Fruit fly (Drosophila melanogaster): ENCODE data around the gene CG5111.

The CG5111 gene

dm6 chr3R:25518584-25518983, 12.5 kb downstream of the CG5111 start:
- TF ChIP-seq Blimp-1 (GFP tag; optimal IDR thresholded peaks at IDR 0.05) (peak; percentile 75), achi (GFP tag; optimal IDR thresholded peaks at IDR 0.05) (no peak), ss (GFP tag; optimal IDR thresholded peaks at IDR 0.05) (no peak)

- TF ChIP-seq CG11762 (GFP tag; optimal IDR thresholded peaks at IDR 0.05; ENCODE audit: insufficient read depth) (no peak), CG32006 (GFP tag; optimal IDR thresholded peaks at IDR 0.05) (peak; percentile 35), Hr39 (GFP tag; optimal IDR thresholded peaks at IDR 0.05) (peak; percentile 17), Sox102F (GFP tag; optimal IDR thresholded peaks at IDR 0.05) (no peak), spab (GFP tag; optimal IDR thresholded peaks at IDR 0.05) (no peak), vri (GFP tag; optimal IDR thresholded peaks at IDR 0.05) (no peak), CG31627 (GFP tag; optimal IDR thresholded peaks at IDR 0.05) (no peak), CG9139 (GFP tag; optimal IDR thresholded peaks at IDR 0.05) (no peak), CG8632 (GFP tag; optimal IDR thresholded peaks at IDR 0.05) (peak; percentile 16), CG3032 (tag; optimal IDR thresholded peaks at IDR 0.05) (no peak), CG6808 (GFP tag; optimal IDR thresholded peaks at IDR 0.05) (peak; percentile 25), Gug (GFP tag; IDR thresholded peaks at IDR 0.05) (no peak), CG1621 (tag; optimal IDR thresholded peaks at IDR 0.05) (no peak), Eip93F (GFP tag; optimal IDR thresholded peaks at IDR 0.05) (no peak), Hr4 (GFP tag; optimal IDR thresholded peaks at IDR 0.05) (peak; percentile 34), CG11902 (GFP tag; optimal IDR thresholded peaks at IDR 0.05) (no peak), CG16779 (tag; optimal IDR thresholded peaks at IDR 0.05) (no peak), CG11294 (GFP tag; IDR thresholded peaks at IDR 0.05) (no peak), pdm3 (GFP tag; optimal IDR thresholded peaks at IDR 0.05) (peak; percentile 22), Sox14 (GFP tag; optimal IDR thresholded peaks at IDR 0.05) (peak; percentile 6), cyc (GFP tag; optimal IDR thresholded peaks at IDR 0.05) (no peak), CG6854 (GFP tag; optimal IDR thresholded peaks at IDR 0.05) (no peak), Ets96B (tag; optimal IDR thresholded peaks at IDR 0.05) (peak; percentile 13), dac (GFP tag; optimal IDR thresholded peaks at IDR 0.05) (no peak), OdsH (GFP tag; optimal IDR thresholded peaks at IDR 0.05) (peak; percentile 3), CG6276 (GFP tag; optimal IDR thresholded peaks at IDR 0.05) (no peak), Eip78C (GFP tag) (peak; percentile 84), eg (GFP tag; IDR thresholded peaks at IDR 0.05) (no peak), CG8119 (GFP tag; IDR thresholded peaks at IDR 0.05) (0 out of 3 replicates have a peak, but pooled peaks have one; percentile 25), CG6163 (GFP tag; IDR thresholded peaks at IDR 0.05) (no peak), CG10631 (GFP tag; optimal IDR thresholded peaks at IDR 0.05) (peak; percentile 24), Smox (GFP tag; optimal IDR thresholded peaks at IDR 0.05) (peak; percentile 2), lz (GFP tag; optimal IDR thresholded peaks at IDR 0.05) (no peak), CG6792 (GFP tag; optimal IDR thresholded peaks at IDR 0.05) (no peak), fkh (GFP tag; optimal IDR thresholded peaks at IDR 0.05) (no peak), ss (GFP tag; optimal IDR thresholded peaks at IDR 0.05) (peak in 1 of 2 experiments; percentile 5), achi (GFP tag; optimal IDR thresholded peaks at IDR 0.05) (peak; percentile 12), salr (GFP tag; optimal IDR thresholded peaks at IDR 0.05) (no peak), fd85E (GFP tag; optimal IDR thresholded peaks at IDR 0.05) (no peak), CG7368 (GFP tag; optimal IDR thresholded peaks at IDR 0.05) (no peak), acj6 (GFP tag; optimal IDR thresholded peaks at IDR 0.05) (peak; percentile 15), CG10669 (GFP tag; optimal IDR thresholded peaks at IDR 0.05) (peak; percentile 29)
Measured at dm6 chr3R:25519465-25520071, 13.5 kb downstream of the CG5111 start.

Data from whole organism, prepupa.